Worm (Caenorhabditis elegans): ENCODE measurements around the gene Y11D7A.3.
"Not testable (repeated sequence)": the region's sequence is repeated elsewhere in the genome, so short reads cannot be mapped to it uniquely, and the experiment has no call there.

Gene Y11D7A.3

ce11 chrIV:9191183-9191582, 41.7 kb upstream of the Y11D7A.3 start (continued):
- TF ChIP-seq nfya-2 (GFP tag; IDR thresholded peaks at IDR 0.05): no peak

- no peak for TF ChIP-seq B0019.2 (GFP tag; conservative IDR thresholded peaks at IDR 0.05)
- no peak for TF ChIP-seq sdz-38 (tag; optimal IDR thresholded peaks at IDR 0.05)
- TF ChIP-seq snpc-4 (GFP tag; optimal IDR thresholded peaks at IDR 0.05): no peak
- TF ChIP-seq snpc-4 (tag; optimal IDR thresholded peaks at IDR 0.05): no peak
- TF ChIP-seq sea-2 (GFP tag; IDR thresholded peaks at IDR 0.05): no peak
- no peak for TF ChIP-seq madf-10 (tag; optimal IDR thresholded peaks at IDR 0.05)
- no peak for TF ChIP-seq madf-6 (GFP tag; IDR thresholded peaks at IDR 0.05)
- no peak for TF ChIP-seq hmg-1.2 (GFP tag; IDR thresholded peaks at IDR 0.05)
- no peak for TF ChIP-seq madf-8 (GFP tag; conservative IDR thresholded peaks at IDR 0.05)
- TF ChIP-seq C06A6.2 (GFP tag; conservative IDR thresholded peaks at IDR 0.05): no peak
- no peak for TF ChIP-seq C17E4.6 (GFP tag; IDR thresholded peaks at IDR 0.05)
Observed at ce11 chrIV:9192522-9192921, 40.4 kb upstream of the Y11D7A.3 start, which contains the start of gene C46C2.5. TSS of gene C46C2.5 (minus strand) at chrIV:9192622.

DNA sequence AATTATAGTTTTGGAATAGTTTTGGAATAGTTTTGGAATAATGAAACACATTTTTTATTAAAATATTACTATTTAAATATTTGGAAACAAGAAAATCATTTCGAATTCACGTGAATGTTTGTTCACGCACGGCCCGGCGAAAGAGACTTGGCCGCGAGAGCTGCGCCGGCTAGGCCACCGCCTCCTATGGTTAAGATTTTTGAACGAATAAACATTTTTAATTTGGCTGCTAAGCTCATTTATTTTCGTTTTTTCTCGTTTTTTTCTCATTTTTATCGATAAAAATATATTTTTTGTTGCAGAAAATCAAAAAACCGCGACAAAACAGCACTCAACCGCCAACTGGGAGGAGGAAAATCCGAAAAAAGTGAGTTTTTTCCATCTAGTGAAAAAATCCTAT, 38.4 kb upstream of the Y11D7A.3 start, which contains the start of gene C46C2.7:
Gene C46C2.7, plus strand, starts transcription at position 301 of the 400 bp plus-strand sequence.
- peak; percentile 86 for TF ChIP-seq hmg-1.2 (GFP tag; IDR thresholded peaks at IDR 0.05)

DNA sequence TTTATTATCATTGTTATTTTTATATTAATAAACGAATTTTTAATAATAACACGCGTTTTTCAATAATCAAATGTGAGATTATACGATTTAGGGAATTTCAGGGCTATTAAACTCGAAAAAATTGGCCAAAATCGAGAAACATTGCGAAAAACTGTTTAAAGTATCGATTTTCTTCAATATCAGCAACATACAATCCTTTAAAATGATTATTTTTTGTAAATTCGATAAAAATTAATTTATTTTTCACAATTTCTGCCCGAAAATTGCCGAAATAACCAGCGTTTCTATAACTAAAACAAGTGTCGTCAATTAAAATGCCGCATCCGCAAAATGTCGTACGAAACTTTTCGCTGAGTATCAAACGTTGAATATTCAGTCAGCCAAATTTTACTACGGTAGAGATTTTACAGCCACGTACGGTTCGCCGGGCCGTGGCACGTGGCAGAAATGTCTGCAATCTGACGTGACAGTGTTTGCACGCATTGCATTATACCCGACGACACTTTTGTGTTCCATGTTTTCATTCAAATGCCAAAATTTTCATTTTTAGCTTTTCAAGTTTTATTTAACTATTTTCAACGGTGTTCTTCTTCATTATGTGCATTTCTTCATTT, 36.8 kb upstream of the Y11D7A.3 start:
- TF ChIP-seq Y53F4B.3 (GFP tag; IDR thresholded peaks at IDR 0.05) (peak; percentile 95), unc-130 (GFP tag; optimal IDR thresholded peaks at IDR 0.05) (peak; percentile 56), atf-7 (tag; optimal IDR thresholded peaks at IDR 0.05) (peak; percentile 17), lin-40 (tag; optimal IDR thresholded peaks at IDR 0.05) (peak; percentile 32), aptf-3 (GFP tag; IDR thresholded peaks at IDR 0.05) (peak; percentile 89), repo-1 (tag; optimal IDR thresholded peaks at IDR 0.05) (peak; percentile 27), nfya-2 (GFP tag; IDR thresholded peaks at IDR 0.05) (0 out of 2 replicates have a peak, but pooled peaks have one; percentile 81), hsf-1 (GFP tag; IDR thresholded peaks at IDR 0.05) (peak; percentile 96), F37B4.10 (GFP tag; IDR thresholded peaks at IDR 0.05) (peak; percentile 99), athp-1 (tag; optimal IDR thresholded peaks at IDR 0.05) (peak; percentile 46), ceh-27 (GFP tag; optimal IDR thresholded peaks at IDR 0.05) (peak; percentile 16), attf-3 (GFP tag; conservative IDR thresholded peaks at IDR 0.05) (peak; percentile 95), lin-54 (GFP tag; optimal IDR thresholded peaks at IDR 0.05) (peak; percentile 78), Y79H2A.3 (GFP tag; conservative IDR thresholded peaks at IDR 0.05) (peak; percentile 99), F39B2.1 (GFP tag; IDR thresholded peaks at IDR 0.05) (peak; percentile 96), rcor-1 (GFP tag; IDR thresholded peaks at IDR 0.05) (peak; percentile 99), hmg-20 (GFP tag; IDR thresholded peaks at IDR 0.05) (peak; percentile 95), ceh-40 (GFP tag; IDR thresholded peaks at IDR 0.05) (peak; percentile 90), F49E8.2 (tag; optimal IDR thresholded peaks at IDR 0.05; ENCODE audit: insufficient read depth) (peak; percentile 28), snpc-4 (tag; optimal IDR thresholded peaks at IDR 0.05) (peak in 2 of 4 experiments; percentile 71), egl-44 (GFP tag; IDR thresholded peaks at IDR 0.05) (peak; percentile 97), let-526 (GFP tag; IDR thresholded peaks at IDR 0.05) (peak; percentile 94), lin-26 (GFP tag; IDR thresholded peaks at IDR 0.05) (peak; percentile 98), egl-18 (GFP tag; IDR thresholded peaks at IDR 0.05) (peak; percentile 96), Y53G8AR.9 (GFP tag; conservative IDR thresholded peaks at IDR 0.05) (peak; percentile 99), tbp1 (GFP tag; optimal IDR thresholded peaks at IDR 0.05) (peak; percentile 62), efl-1 (GFP tag; optimal IDR thresholded peaks at IDR 0.05) (peak; percentile 39), nhr-120 (GFP tag; IDR thresholded peaks at IDR 0.05) (peak; percentile 96), attf-6 (GFP tag; IDR thresholded peaks at IDR 0.05) (peak; percentile 96), ztf-26 (tag; optimal IDR thresholded peaks at IDR 0.05) (peak; percentile 12), ceh-91 (GFP tag; IDR thresholded peaks at IDR 0.05) (peak; percentile 100), madf-8 (GFP tag; conservative IDR thresholded peaks at IDR 0.05) (peak; percentile 98), madf-6 (GFP tag; IDR thresholded peaks at IDR 0.05) (peak; percentile 100), madf-3 (GFP tag; IDR thresholded peaks at IDR 0.05) (peak; percentile 98), ekl-4 (GFP tag; IDR thresholded peaks at IDR 0.05) (peak; percentile 99)
- not testable (repeated sequence) for TF ChIP-seq snpc-4 (GFP tag; optimal IDR thresholded peaks at IDR 0.05)

Data from whole organism, young adult.